Fruit fly (Drosophila melanogaster): ENCODE data around the gene eag.

Gene eag

dm6 chrX:14949227-14949626, 6.0 kb upstream of the eag start:
- no peak for TF ChIP-seq OdsH (GFP tag; optimal IDR thresholded peaks at IDR 0.05)
- TF ChIP-seq Dif (GFP tag; optimal IDR thresholded peaks at IDR 0.05; ENCODE audit: partially characterized antibody), result no peak
- no peak for TF ChIP-seq CG32264 (GFP tag; optimal IDR thresholded peaks at IDR 0.05)
- no peak for TF ChIP-seq CG9705 (GFP tag; optimal IDR thresholded peaks at IDR 0.05)
- no peak for TF ChIP-seq N (GFP tag; optimal IDR thresholded peaks at IDR 0.05)
- TF ChIP-seq pan (optimal IDR thresholded peaks at IDR 0.05), result no peak
- TF ChIP-seq brk (GFP tag; optimal IDR thresholded peaks at IDR 0.05), result no peak
- no peak for TF ChIP-seq Abd-B (GFP tag; optimal IDR thresholded peaks at IDR 0.05)
- no peak for TF ChIP-seq rgr (GFP tag; optimal IDR thresholded peaks at IDR 0.05)
- TF ChIP-seq Jra (GFP tag; optimal IDR thresholded peaks at IDR 0.05), result no peak
- TF ChIP-seq br (GFP tag; optimal IDR thresholded peaks at IDR 0.05), result peak; percentile 77
- no peak for TF ChIP-seq Myc (optimal IDR thresholded peaks at IDR 0.05)
- peak; percentile 8 for TF ChIP-seq Hnf4 (GFP tag; optimal IDR thresholded peaks at IDR 0.05)
- no peak for TF ChIP-seq Vsx2 (GFP tag; optimal IDR thresholded peaks at IDR 0.05; ENCODE audit: partially characterized antibody)
- no peak for TF ChIP-seq sv (GFP tag; optimal IDR thresholded peaks at IDR 0.05)
- no peak for TF ChIP-seq Rel (GFP tag; optimal IDR thresholded peaks at IDR 0.05)
- peak; percentile 54 for TF ChIP-seq Rel (tag; optimal IDR thresholded peaks at IDR 0.05)
- no peak for TF ChIP-seq woc (GFP tag; optimal IDR thresholded peaks at IDR 0.05)
- TF ChIP-seq Hr83 (GFP tag; optimal IDR thresholded peaks at IDR 0.05; ENCODE audit: poor library complexity, severe bottlenecking), result no peak
- TF ChIP-seq Mio (GFP tag; optimal IDR thresholded peaks at IDR 0.05), result no peak
- no peak for TF ChIP-seq dl (GFP tag; optimal IDR thresholded peaks at IDR 0.05; ENCODE audit: insufficient read depth in 1 of 2, partially characterized antibody in 2 of 2)
- no peak for TF ChIP-seq Sp1 (GFP tag; optimal IDR thresholded peaks at IDR 0.05)
- no peak for TF ChIP-seq lola (GFP tag; optimal IDR thresholded peaks at IDR 0.05)

dm6 chrX:14950273-14951272, 4.7 kb upstream of the eag start:
- no peak for TF ChIP-seq pan (optimal IDR thresholded peaks at IDR 0.05)
- peak; percentile 98 for TF ChIP-seq rgr (GFP tag; optimal IDR thresholded peaks at IDR 0.05)
- no peak for TF ChIP-seq lola (GFP tag; optimal IDR thresholded peaks at IDR 0.05)
- TF ChIP-seq OdsH (GFP tag; optimal IDR thresholded peaks at IDR 0.05), result peak; percentile 97
- TF ChIP-seq psq (GFP tag; optimal IDR thresholded peaks at IDR 0.05), result peak; percentile 97
- peak; percentile 89 for TF ChIP-seq sv (GFP tag; optimal IDR thresholded peaks at IDR 0.05)
- TF ChIP-seq Dif (GFP tag; optimal IDR thresholded peaks at IDR 0.05; ENCODE audit: partially characterized antibody), result peak; percentile 54
- peak; percentile 97 for TF ChIP-seq CG9705 (GFP tag; optimal IDR thresholded peaks at IDR 0.05)
- TF ChIP-seq Jra (GFP tag; optimal IDR thresholded peaks at IDR 0.05), result peak; percentile 93
- peak; percentile 97 for TF ChIP-seq ey (GFP tag; optimal IDR thresholded peaks at IDR 0.05)
- TF ChIP-seq dl (GFP tag; optimal IDR thresholded peaks at IDR 0.05; ENCODE audit: insufficient read depth in 1 of 2, partially characterized antibody in 2 of 2), result peak in 1 of 2 experiments; percentile 27
- no peak for TF ChIP-seq Hr83 (GFP tag; optimal IDR thresholded peaks at IDR 0.05; ENCODE audit: poor library complexity, severe bottlenecking)
- TF ChIP-seq sage (GFP tag; optimal IDR thresholded peaks at IDR 0.05), result peak; percentile 94
- no peak for TF ChIP-seq N (GFP tag; optimal IDR thresholded peaks at IDR 0.05)
- no peak for TF ChIP-seq usp (GFP tag; optimal IDR thresholded peaks at IDR 0.05)
- peak; percentile 66 for TF ChIP-seq Mio (GFP tag; optimal IDR thresholded peaks at IDR 0.05)
- TF ChIP-seq Dfd (GFP tag; optimal IDR thresholded peaks at IDR 0.05), result peak; percentile 94
- TF ChIP-seq brk (GFP tag; optimal IDR thresholded peaks at IDR 0.05), result peak; percentile 93
- TF ChIP-seq Hnf4 (GFP tag; optimal IDR thresholded peaks at IDR 0.05), result peak; percentile 95
- peak; percentile 99 for TF ChIP-seq dmrt93B (GFP tag; optimal IDR thresholded peaks at IDR 0.05)
- peak; percentile 97 for TF ChIP-seq woc (GFP tag; optimal IDR thresholded peaks at IDR 0.05)
- TF ChIP-seq jim (GFP tag; optimal IDR thresholded peaks at IDR 0.05), result peak; percentile 38
- TF ChIP-seq br (GFP tag; optimal IDR thresholded peaks at IDR 0.05), result peak; percentile 97
- peak; percentile 99 for TF ChIP-seq HLH106 (tag; optimal IDR thresholded peaks at IDR 0.05)
- TF ChIP-seq Myc (optimal IDR thresholded peaks at IDR 0.05), result no peak
- TF ChIP-seq Vsx2 (GFP tag; optimal IDR thresholded peaks at IDR 0.05; ENCODE audit: partially characterized antibody), result peak; percentile 70
- TF ChIP-seq h (GFP tag; optimal IDR thresholded peaks at IDR 0.05), result peak; percentile 98
- peak; percentile 89 for TF ChIP-seq CG32264 (GFP tag; optimal IDR thresholded peaks at IDR 0.05)
- peak; percentile 98 for TF ChIP-seq fru (GFP tag; optimal IDR thresholded peaks at IDR 0.05)
- TF ChIP-seq CrebA (GFP tag; optimal IDR thresholded peaks at IDR 0.05; ENCODE audit: borderline replicate concordance), result peak; percentile 89
- peak; percentile 93 for TF ChIP-seq tai (GFP tag; optimal IDR thresholded peaks at IDR 0.05)
- peak; percentile 90 for TF ChIP-seq GATAd (GFP tag; optimal IDR thresholded peaks at IDR 0.05)
- no peak for TF ChIP-seq Abd-B (GFP tag; optimal IDR thresholded peaks at IDR 0.05)
- TF ChIP-seq Hr78 (GFP tag; optimal IDR thresholded peaks at IDR 0.05), result no peak
- peak; percentile 99 for TF ChIP-seq Sp1 (GFP tag; optimal IDR thresholded peaks at IDR 0.05)
- TF ChIP-seq Rel (GFP tag; optimal IDR thresholded peaks at IDR 0.05), result peak; percentile 74
- peak; percentile 83 for TF ChIP-seq Rel (tag; optimal IDR thresholded peaks at IDR 0.05)
- TF ChIP-seq foxo (GFP tag; optimal IDR thresholded peaks at IDR 0.05), result peak; percentile 52 to 98
- TF ChIP-seq dsf (GFP tag; optimal IDR thresholded peaks at IDR 0.05; ENCODE audit: borderline replicate concordance), result peak; percentile 88
